Fruit fly (Drosophila melanogaster) whole organism, prepupa: Measurements from ENCODE around the gene bol.

ENCODE experiments used
- Blimp-1 ChIP-seq: fragments of 200-800 bp; sonication (Bioruptor generic); optimal IDR thresholded peaks from 3 replicates; lab custom pipeline; 2017; ENCODE audit warnings: missing biosample characterization, missing genetic modification characterization, mild to moderate bottlenecking, moderate library complexity, missing genetic modification reagents
- CG16779 ChIP-seq: fragments of 200-800 bp; sonication (Bioruptor generic); optimal IDR thresholded peaks from 3 replicates; lab custom pipeline; 2017; ENCODE audit warnings: missing biosample characterization, mild to moderate bottlenecking, missing genetic modification characterization
- CG7368 ChIP-seq: fragments of 200-800 bp; sonication (Bioruptor generic); optimal IDR thresholded peaks from 3 replicates; lab custom pipeline; 2016; ENCODE audit warnings: missing biosample characterization, missing genetic modification characterization
- Eip75B ChIP-seq: fragments of 200-800 bp; sonication (Bioruptor generic); optimal IDR thresholded peaks from 3 replicates; lab custom pipeline; 2016; ENCODE audit warnings: missing biosample characterization, missing genetic modification characterization
- achi ChIP-seq: fragments of 200-800 bp; sonication (Bioruptor generic); optimal IDR thresholded peaks from 3 replicates; lab custom pipeline; 2016; ENCODE audit warnings: missing biosample characterization, missing genetic modification characterization

dm6 chr3L:9113582-9114282 lies 20.5 kb downstream of the bol start:
- TF ChIP-seq Eip75B (GFP tag; lab: Kevin White, UChicago) (no peak), achi (GFP tag; lab: Kevin White, UChicago) (no peak), CG16779 (tag; lab: Kevin White, UChicago) (no peak), Blimp-1 (GFP tag; lab: Kevin White, UChicago) (no peak), CG7368 (GFP tag; lab: Kevin White, UChicago) (no peak)
